Worm (Caenorhabditis elegans) whole organism, L4 larva: ENCODE results near the gene C05A2.4.

ENCODE experiments used
- F44E2.7 ChIP-seq: fragments of 200-800 bp; sonication (Bioruptor generic); IDR thresholded peaks from 2 replicates; pipeline ENCODE4 v2.1.2; 2022; ENCODE audit warnings: missing genetic modification characterization, missing compliant biosample characterization
- aha-1 ChIP-seq: fragments of 150-350 bp; peaks from one replicate; lab custom pipeline; 2014; ENCODE audit warnings: missing biosample characterization, missing genetic modification characterization
- daf-8 ChIP-seq: fragments of 200-800 bp; sonication (Bioruptor generic); IDR thresholded peaks from 2 replicates; pipeline ENCODE4 v1.3.6; 2022; ENCODE audit warnings: missing genetic modification characterization, missing compliant biosample characterization
- dve-1 ChIP-seq: sonication (generic microtip); optimal IDR thresholded peaks from 2 replicates; lab custom pipeline; 2017; ENCODE audit warnings: antibody characterized with exemption, mild to moderate bottlenecking, missing genetic modification characterization, missing compliant biosample characterization; ENCODE audit not compliant: insufficient read depth
- hlh-11 ChIP-seq: fragments of 200-800 bp; sonication (Bioruptor generic); optimal IDR thresholded peaks from 2 replicates; lab custom pipeline; 2018; ENCODE audit warnings: mild to moderate bottlenecking, missing genetic modification characterization, missing compliant biosample characterization
- lin-15B ChIP-seq: fragments of 150-350 bp; sonication (generic microtip); optimal IDR thresholded peaks from 3 replicates; lab custom pipeline; 2014; ENCODE audit warnings: missing biosample characterization, missing genetic modification characterization
- lsy-2 ChIP-seq, 2 experiments: fragments of 150-350 bp in 1 of 2; sonication (generic microtip) in 1 of 2; optimal IDR thresholded peaks; 2 replicates each; lab custom pipeline; 2014 to 2017; ENCODE audit warnings: missing biosample characterization in 2 of 2, missing genetic modification characterization in 2 of 2
- nhr-48 ChIP-seq: sonication (generic microtip); optimal IDR thresholded peaks from 2 replicates; lab custom pipeline; 2016; ENCODE audit warnings: mild to moderate bottlenecking, missing genetic modification characterization, missing compliant biosample characterization
- nhr-77 ChIP-seq: fragments of 150-350 bp; optimal IDR thresholded peaks from 2 replicates; lab custom pipeline; 2014; ENCODE audit warnings: missing biosample characterization, missing genetic modification characterization
- pqm-1 ChIP-seq: sonication (generic microtip); optimal IDR thresholded peaks from 2 replicates; lab custom pipeline; 2017; ENCODE audit warnings: missing biosample characterization, missing genetic modification characterization
- rbr-2 ChIP-seq: sonication (generic microtip); optimal IDR thresholded peaks from 2 replicates; lab custom pipeline; 2016; ENCODE audit warnings: missing genotype, missing genetic modification characterization, missing compliant biosample characterization
- skn-1 ChIP-seq: fragments of 150-350 bp; optimal IDR thresholded peaks from 2 replicates; lab custom pipeline; 2014; ENCODE audit warnings: missing biosample characterization, missing genetic modification characterization
- unc-62 ChIP-seq, 3 experiments: fragments of 150-350 bp in 1 of 3; sonication (generic microtip); optimal IDR thresholded peaks in 2 of 3; peaks in 1 of 3; 1 replicate in 1 of 3; 2 replicates in 2 of 3; lab custom pipeline; 2014 to 2017; ENCODE audit warnings: missing biosample characterization in 3 of 3, missing genetic modification characterization in 3 of 3, missing genetic modification reagents in 3 of 3, missing genotype in 1 of 3
- zag-1 ChIP-seq: fragments of 150-350 bp; optimal IDR thresholded peaks from 2 replicates; lab custom pipeline; 2014; ENCODE audit warnings: missing biosample characterization, missing genetic modification characterization

DNA sequence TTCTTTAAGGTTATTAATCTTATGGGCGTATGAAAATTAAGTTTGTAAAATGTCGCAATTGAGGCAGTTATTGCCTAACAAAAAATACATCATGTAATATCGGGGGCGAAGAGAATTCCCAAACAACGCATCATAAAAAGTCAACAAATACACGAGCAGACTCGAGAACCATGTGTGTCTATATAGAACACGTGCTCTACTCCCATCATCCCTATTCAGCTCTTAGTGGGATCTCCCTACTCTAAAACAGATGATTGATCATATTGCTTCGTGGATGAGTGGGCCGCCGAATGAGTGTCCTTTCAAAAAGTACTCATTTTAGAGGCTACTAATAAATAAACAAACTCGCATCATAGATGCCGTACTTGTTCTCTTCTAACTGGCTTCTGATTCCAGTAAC lies 29.2 kb downstream of the C05A2.4 start:
- TF ChIP-seq hlh-11 (tag; lab: Kevin White, UChicago) (peak; percentile 4), skn-1 (tag; lab: Kevin White, UChicago) (no peak), rbr-2 (tag; lab: Kevin White, UChicago) (no peak), nhr-48 (tag; lab: Kevin White, UChicago) (no peak), pqm-1 (tag; lab: Kevin White, UChicago) (no peak), nhr-77 (tag; lab: Kevin White, UChicago) (no peak), dve-1 (tag; lab: Kevin White, UChicago) (no peak), lsy-2 (tag; optimal IDR thresholded peaks at IDR 0.05; lab: Kevin White, UChicago) (no peak), F44E2.7 (GFP tag; lab: Robert Waterston, UW) (no peak), zag-1 (tag; lab: Kevin White, UChicago) (no peak), lin-15B (tag; lab: Kevin White, UChicago) (no peak), daf-8 (no peak), unc-62 (GFP tag; optimal IDR thresholded peaks at IDR 0.05 in 1 of 2; lab: Kevin White, UChicago) (no peak), unc-62 (tag; optimal IDR thresholded peaks at IDR 0.05; lab: Kevin White, UChicago) (no peak), aha-1 (tag; lab: Kevin White, UChicago) (peak; percentile 89)
